Worm (Caenorhabditis elegans): ENCODE data around the gene T07F8.1.

The T07F8.1 gene

ce11 chrII:7119525-7119924 is 28.7 kb upstream of the T07F8.1 start:
- TF ChIP-seq him-1 (tag; optimal IDR thresholded peaks at IDR 0.05) (no peak), dao-5 (tag; optimal IDR thresholded peaks at IDR 0.05) (no peak), W03F9.2 (tag; optimal IDR thresholded peaks at IDR 0.05) (no peak)

ce11 chrII:7121762-7122292 is 26.4 kb upstream of the T07F8.1 start, which contains the start of gene F10E7.2:
Gene F10E7.2 (plus strand): TSS chrII:7122242.
- TF ChIP-seq W03F9.2 (tag; optimal IDR thresholded peaks at IDR 0.05) (no peak), him-1 (tag; optimal IDR thresholded peaks at IDR 0.05) (no peak), dao-5 (tag; optimal IDR thresholded peaks at IDR 0.05) (no peak)

- TF ChIP-seq W03F9.2 (tag; optimal IDR thresholded peaks at IDR 0.05) (no peak), dao-5 (tag; optimal IDR thresholded peaks at IDR 0.05) (no peak), him-1 (tag; optimal IDR thresholded peaks at IDR 0.05) (no peak)
Measured at ce11 chrII:7122661-7123418, 25.4 kb upstream of the T07F8.1 start, which contains the start of gene F10E7.11. Gene F10E7.11 (minus strand): TSS chrII:7122892.

- TF ChIP-seq him-1 (tag; optimal IDR thresholded peaks at IDR 0.05) (no peak), dao-5 (tag; optimal IDR thresholded peaks at IDR 0.05) (no peak), W03F9.2 (tag; optimal IDR thresholded peaks at IDR 0.05) (no peak)
Measured at ce11 chrII:7126457-7126856, 21.7 kb upstream of the T07F8.1 start, which contains the start of gene F10E7.1. Gene F10E7.1 (plus strand): TSS chrII:7126757.

ce11 chrII:7131871-7132693 is 16.1 kb upstream of the T07F8.1 start, which contains the start of the genes T07F8.4 and gld-3:
Gene T07F8.4 (minus strand): TSS chrII:7132032.
Gene gld-3 (plus strand): TSS chrII:7132643.
- TF ChIP-seq dao-5 (tag; optimal IDR thresholded peaks at IDR 0.05) (no peak), him-1 (tag; optimal IDR thresholded peaks at IDR 0.05) (no peak), W03F9.2 (tag; optimal IDR thresholded peaks at IDR 0.05) (peak; percentile 47)

- TF ChIP-seq him-1 (tag; optimal IDR thresholded peaks at IDR 0.05): no peak
- no peak for TF ChIP-seq W03F9.2 (tag; optimal IDR thresholded peaks at IDR 0.05)
- TF ChIP-seq dao-5 (tag; optimal IDR thresholded peaks at IDR 0.05): no peak
Measured at ce11 chrII:7139064-7139463, 9.1 kb upstream of the T07F8.1 start.

- TF ChIP-seq W03F9.2 (tag; optimal IDR thresholded peaks at IDR 0.05) (no peak), dao-5 (tag; optimal IDR thresholded peaks at IDR 0.05) (no peak), him-1 (tag; optimal IDR thresholded peaks at IDR 0.05) (no peak)
Measured at ce11 chrII:7144307-7144706, 3.9 kb upstream of the T07F8.1 start, which contains the start of gene npr-31. Gene npr-31 (plus strand): TSS chrII:7144607.

- TF ChIP-seq W03F9.2 (tag; optimal IDR thresholded peaks at IDR 0.05) (no peak), dao-5 (tag; optimal IDR thresholded peaks at IDR 0.05) (no peak), him-1 (tag; optimal IDR thresholded peaks at IDR 0.05) (no peak)
Measured at ce11 chrII:7146240-7146639, 2.0 kb upstream of the T07F8.1 start.

- TF ChIP-seq W03F9.2 (tag; optimal IDR thresholded peaks at IDR 0.05): peak; percentile 56
- TF ChIP-seq dao-5 (tag; optimal IDR thresholded peaks at IDR 0.05): no peak
Measured at ce11 chrII:7147550-7147949, 649 bp upstream of the T07F8.1 start.

ce11 chrII:7151969-7152631 is 3.9 kb downstream of the T07F8.1 start, which contains the start of gene fust-1:
Gene fust-1 (plus strand): TSS chrII:7152581.
- TF ChIP-seq him-1 (tag; optimal IDR thresholded peaks at IDR 0.05) (peak; percentile 86), dao-5 (tag; optimal IDR thresholded peaks at IDR 0.05) (no peak), W03F9.2 (tag; optimal IDR thresholded peaks at IDR 0.05) (peak; percentile 97)

ce11 chrII:7154711-7155110 is 6.5 kb downstream of the T07F8.1 start:
- TF ChIP-seq dao-5 (tag; optimal IDR thresholded peaks at IDR 0.05) (no peak), him-1 (tag; optimal IDR thresholded peaks at IDR 0.05) (no peak)

ce11 chrII:7155392-7155791 is 7.2 kb downstream of the T07F8.1 start, which contains the start of gene C27H5.2:
Gene C27H5.2 (plus strand): TSS chrII:7155581.
- TF ChIP-seq W03F9.2 (tag; optimal IDR thresholded peaks at IDR 0.05) (no peak), him-1 (tag; optimal IDR thresholded peaks at IDR 0.05) (no peak), dao-5 (tag; optimal IDR thresholded peaks at IDR 0.05) (no peak)

ce11 chrII:7157415-7157814 is 9.2 kb downstream of the T07F8.1 start:
- TF ChIP-seq him-1 (tag; optimal IDR thresholded peaks at IDR 0.05) (no peak), W03F9.2 (tag; optimal IDR thresholded peaks at IDR 0.05) (no peak), dao-5 (tag; optimal IDR thresholded peaks at IDR 0.05) (no peak)
